Worm (Caenorhabditis elegans): ENCODE data around the gene Y54G11A.17.
"Not testable (repeated sequence)": the region's sequence is repeated elsewhere in the genome, so short reads cannot be mapped to it uniquely, and the experiment has no call there.

Y54G11A.17 gene

DNA sequence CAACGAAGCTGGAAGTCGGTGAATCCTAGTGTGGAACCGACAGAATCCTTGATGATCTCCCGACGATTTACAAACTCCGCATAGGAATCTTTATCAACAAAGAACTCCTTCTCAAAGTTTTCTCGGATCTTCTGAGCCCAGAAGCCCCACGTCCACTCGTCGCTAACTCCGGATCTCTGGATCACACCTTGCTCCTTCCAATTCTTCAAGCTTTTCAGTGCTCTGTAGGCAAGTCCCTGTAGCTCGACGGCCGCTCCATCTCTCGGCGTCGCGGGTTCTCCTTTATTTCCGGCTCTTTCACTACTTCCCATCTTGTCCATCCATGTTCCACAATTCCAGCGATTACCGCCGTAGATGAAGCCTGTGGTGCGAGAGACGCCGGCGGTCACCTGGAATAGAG is 2.1 kb upstream of the Y54G11A.17 start:
- TF ChIP-seq unc-62 (GFP tag; optimal IDR thresholded peaks at IDR 0.05): no peak
- TF ChIP-seq ztf-4 (tag; optimal IDR thresholded peaks at IDR 0.05): no peak
- TF ChIP-seq R02D3.7 (tag; optimal IDR thresholded peaks at IDR 0.05): no peak
- no peak for TF ChIP-seq ama-1 (optimal IDR thresholded peaks at IDR 0.05)
- no peak for TF ChIP-seq snpc-4 (tag; optimal IDR thresholded peaks at IDR 0.05)
- no peak for TF ChIP-seq nhr-6 (tag; optimal IDR thresholded peaks at IDR 0.05)
- TF ChIP-seq ceh-16 (tag; optimal IDR thresholded peaks at IDR 0.05): no peak
- TF ChIP-seq ceh-82 (tag; optimal IDR thresholded peaks at IDR 0.05): no peak
- no peak for TF ChIP-seq egl-27 (tag; optimal IDR thresholded peaks at IDR 0.05)
- TF ChIP-seq mab-5 (tag; optimal IDR thresholded peaks at IDR 0.05): no peak
- no peak for TF ChIP-seq peb-1 (tag; optimal IDR thresholded peaks at IDR 0.05)
- no peak for TF ChIP-seq nhr-11 (tag; optimal IDR thresholded peaks at IDR 0.05)
- TF ChIP-seq zag-1 (tag; optimal IDR thresholded peaks at IDR 0.05): no peak
- no peak for TF ChIP-seq dmd-4 (tag; optimal IDR thresholded peaks at IDR 0.05)
- no peak for TF ChIP-seq ztf-11 (tag; optimal IDR thresholded peaks at IDR 0.05)
- TF ChIP-seq nhr-23 (tag; optimal IDR thresholded peaks at IDR 0.05): no peak

ce11 chrII:14350768-14351167 is 1.6 kb upstream of the Y54G11A.17 start:
- TF ChIP-seq lsy-2 (tag; optimal IDR thresholded peaks at IDR 0.05) (peak in 1 of 2 experiments; percentile 15), sem-4 (tag; optimal IDR thresholded peaks at IDR 0.05) (no peak), lin-39 (tag; optimal IDR thresholded peaks at IDR 0.05) (no peak), nhr-21 (tag; optimal IDR thresholded peaks at IDR 0.05) (no peak), ceh-16 (tag; optimal IDR thresholded peaks at IDR 0.05) (no peak), crh-2 (tag; optimal IDR thresholded peaks at IDR 0.05) (no peak), nhr-129 (tag; optimal IDR thresholded peaks at IDR 0.05) (no peak)

DNA sequence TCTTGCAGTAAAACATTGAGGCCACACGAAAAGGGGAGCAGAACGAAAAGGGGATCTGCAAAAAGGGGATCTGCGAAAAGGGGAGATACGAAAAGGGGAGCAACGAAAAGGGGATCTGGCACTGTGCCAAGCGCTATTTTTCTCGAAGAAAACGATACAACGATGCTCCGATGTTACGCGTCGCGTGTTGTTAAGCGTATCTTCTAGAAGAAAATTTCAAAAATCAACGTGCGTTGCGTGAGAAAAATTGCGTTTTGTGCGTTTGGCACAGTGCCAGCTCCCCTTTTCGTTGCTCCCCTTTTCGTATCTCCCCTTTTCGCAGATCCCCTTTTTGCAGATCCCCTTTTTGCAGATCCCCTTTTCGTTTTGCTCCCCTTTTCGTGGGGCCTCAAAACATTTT is 3.0 kb downstream of the Y54G11A.17 start, which contains the start of gene Y54G11A.9:
TSS of gene Y54G11A.9 (minus strand) at position 196 of the 400 bp plus-strand sequence.
- TF ChIP-seq nhr-237, dmd-4, nhr-11 (tag; optimal IDR thresholded peaks at IDR 0.05): not testable (repeated sequence)

ce11 chrII:14344166-14344565 is 5.0 kb downstream of the Y54G11A.17 start, which contains the start of gene ddl-3:
TSS of gene ddl-3 (minus strand) at chrII:14344454.
- not testable (repeated sequence) for TF ChIP-seq peb-1, nhr-12, skn-1 (tag; optimal IDR thresholded peaks at IDR 0.05)

- TF ChIP-seq nhr-237 (tag; optimal IDR thresholded peaks at IDR 0.05): no peak
- TF ChIP-seq elt-1 (tag; optimal IDR thresholded peaks at IDR 0.05): no peak
- TF ChIP-seq unc-55 (GFP tag; optimal IDR thresholded peaks at IDR 0.05): no peak
- no peak for TF ChIP-seq nhr-6 (tag; optimal IDR thresholded peaks at IDR 0.05)
- TF ChIP-seq unc-39 (tag; optimal IDR thresholded peaks at IDR 0.05): no peak
- TF ChIP-seq nhr-11 (tag; optimal IDR thresholded peaks at IDR 0.05): no peak
Measured at ce11 chrII:14321225-14321624, 28.0 kb downstream of the Y54G11A.17 start.

ce11 chrII:14319227-14319626 is 30.0 kb downstream of the Y54G11A.17 start:
- no peak for TF ChIP-seq mdl-1 (tag; optimal IDR thresholded peaks at IDR 0.05)
- TF ChIP-seq ama-1 (optimal IDR thresholded peaks at IDR 0.05): no peak
- no peak for TF ChIP-seq skn-1 (tag; optimal IDR thresholded peaks at IDR 0.05)
- TF ChIP-seq lin-39 (tag; optimal IDR thresholded peaks at IDR 0.05): no peak
- TF ChIP-seq ztf-4 (tag; optimal IDR thresholded peaks at IDR 0.05): no peak
- no peak for TF ChIP-seq nhr-11 (tag; optimal IDR thresholded peaks at IDR 0.05)
- no peak for TF ChIP-seq alr-1 (tag; optimal IDR thresholded peaks at IDR 0.05)
- TF ChIP-seq nhr-23 (tag; optimal IDR thresholded peaks at IDR 0.05): no peak
- TF ChIP-seq nhr-6 (tag; optimal IDR thresholded peaks at IDR 0.05): no peak
- TF ChIP-seq aly-2 (tag; optimal IDR thresholded peaks at IDR 0.05): no peak

DNA sequence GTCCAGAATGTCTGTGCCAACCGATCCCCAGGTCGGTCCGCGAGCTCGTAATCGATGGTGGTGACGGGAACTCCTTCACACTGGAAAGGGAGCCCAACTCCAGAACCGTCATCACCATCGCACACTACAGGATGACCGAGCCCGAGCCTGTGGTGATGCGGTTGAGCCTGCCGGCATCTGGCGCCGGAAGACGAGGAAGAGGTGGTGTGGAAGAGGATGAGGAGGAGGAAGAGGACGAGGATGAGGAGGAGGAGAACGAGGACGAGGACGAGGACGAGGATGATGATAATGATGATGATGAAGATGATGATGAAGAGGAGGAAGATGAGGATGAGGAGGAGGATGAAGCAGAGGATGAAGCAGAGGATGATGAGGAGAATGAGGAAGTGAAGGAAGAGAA is 31.2 kb downstream of the Y54G11A.17 start, which contains the start of gene Y54G11A.14:
TSS of gene Y54G11A.14 (plus strand) at position 132 of the 400 bp plus-strand sequence.
- TF ChIP-seq ztf-4 (tag; optimal IDR thresholded peaks at IDR 0.05): no peak
- no peak for TF ChIP-seq ama-1 (optimal IDR thresholded peaks at IDR 0.05)
- TF ChIP-seq nhr-77 (tag; optimal IDR thresholded peaks at IDR 0.05): no peak
- no peak for TF ChIP-seq lin-13 (GFP tag; optimal IDR thresholded peaks at IDR 0.05)
- no peak for TF ChIP-seq elt-3 (tag; optimal IDR thresholded peaks at IDR 0.05)
- TF ChIP-seq sma-3 (GFP tag; optimal IDR thresholded peaks at IDR 0.05): no peak
- no peak for TF ChIP-seq R02D3.7 (tag; optimal IDR thresholded peaks at IDR 0.05)
- no peak for TF ChIP-seq skn-1 (tag; optimal IDR thresholded peaks at IDR 0.05)
- TF ChIP-seq zag-1 (tag; optimal IDR thresholded peaks at IDR 0.05): no peak
- TF ChIP-seq gmeb-1 (tag; optimal IDR thresholded peaks at IDR 0.05): no peak
- TF ChIP-seq nhr-12 (tag; optimal IDR thresholded peaks at IDR 0.05): no peak
- no peak for TF ChIP-seq sem-4 (tag; optimal IDR thresholded peaks at IDR 0.05)
- TF ChIP-seq ZK546.5 (tag; optimal IDR thresholded peaks at IDR 0.05): no peak
- no peak for TF ChIP-seq C34F6.9 (tag; optimal IDR thresholded peaks at IDR 0.05)
- no peak for TF ChIP-seq nhr-129 (tag; optimal IDR thresholded peaks at IDR 0.05)
- no peak for TF ChIP-seq sma-9 (GFP tag; optimal IDR thresholded peaks at IDR 0.05)
- TF ChIP-seq sma-9 (tag; optimal IDR thresholded peaks at IDR 0.05): no peak
